Worm (Caenorhabditis elegans) whole organism, L3 larva: Measurements from ENCODE around the gene Y37H2A.1.

Experiments
- fkh-10 ChIP-seq: sonication (generic microtip); optimal IDR thresholded peaks from 2 replicates; lab custom pipeline; 2017; ENCODE audit warnings: missing biosample characterization, missing genetic modification reagents, missing genetic modification characterization
- nhr-237 ChIP-seq: fragments of 150-350 bp; optimal IDR thresholded peaks from 2 replicates; lab custom pipeline; 2014; ENCODE audit warnings: missing biosample characterization, missing genetic modification characterization
- nhr-76 ChIP-seq: fragments of 150-350 bp; sonication (generic microtip); optimal IDR thresholded peaks from 5 replicates; lab custom pipeline; 2014; ENCODE audit warnings: missing biosample characterization, missing genetic modification characterization
- pqm-1 ChIP-seq: fragments of 150-350 bp; optimal IDR thresholded peaks from 2 replicates; lab custom pipeline; 2017; ENCODE audit warnings: missing biosample characterization, missing genetic modification characterization, inconsistent platforms
- unc-62 ChIP-seq: fragments of 150-350 bp; sonication (generic microtip); optimal IDR thresholded peaks from 4 replicates; lab custom pipeline; 2014; ENCODE audit warnings: missing biosample characterization, missing genetic modification reagents, missing genetic modification characterization
- ztf-4 ChIP-seq: fragments of 150-350 bp; optimal IDR thresholded peaks from 2 replicates; lab custom pipeline; 2014; ENCODE audit warnings: missing biosample characterization, missing genetic modification characterization

- TF ChIP-seq nhr-237 (tag; lab: Kevin White, UChicago) (no peak), nhr-76 (tag; lab: Kevin White, UChicago) (no peak), pqm-1 (no peak), fkh-10 (GFP tag; lab: Kevin White, UChicago) (no peak), ztf-4 (tag; lab: Kevin White, UChicago) (no peak), unc-62 (GFP tag; lab: Kevin White, UChicago) (no peak)
These were observed 38.0 kb downstream of the Y37H2A.1 start, which contains the start of gene C14A6.3 for ce11 chrV:18146077-18146476.
